Worm (Caenorhabditis elegans): ENCODE data around the gene F13H8.2.

The F13H8.2 gene

ce11 chrII:6263685-6264084 is 6.5 kb upstream of the F13H8.2 start, which contains the start of gene F13H8.3:
F13H8.3 (plus strand) TSS chrII:6263985.
- no peak for TF ChIP-seq ceh-18 (tag; optimal IDR thresholded peaks at IDR 0.05)
- no peak for TF ChIP-seq sdc-2 (tag; optimal IDR thresholded peaks at IDR 0.05)
- TF ChIP-seq hlh-15 (tag; optimal IDR thresholded peaks at IDR 0.05), result no peak
- TF ChIP-seq nfya-1 (tag; optimal IDR thresholded peaks at IDR 0.05), result no peak
- TF ChIP-seq ttx-3 (tag; optimal IDR thresholded peaks at IDR 0.05), result no peak
- no peak for TF ChIP-seq pros-1 (tag; optimal IDR thresholded peaks at IDR 0.05)
- no peak for TF ChIP-seq ahr-1 (tag; optimal IDR thresholded peaks at IDR 0.05)
- TF ChIP-seq F13H6.1 (tag; optimal IDR thresholded peaks at IDR 0.05), result no peak
- no peak for TF ChIP-seq ceh-14 (tag; optimal IDR thresholded peaks at IDR 0.05)
- no peak for TF ChIP-seq zip-5 (tag; optimal IDR thresholded peaks at IDR 0.05)
- no peak for TF ChIP-seq nhr-11 (tag; optimal IDR thresholded peaks at IDR 0.05)

- TF ChIP-seq K09A11.1 (tag; optimal IDR thresholded peaks at IDR 0.05; ENCODE audit: insufficient read depth) (no peak), pqm-1 (tag; optimal IDR thresholded peaks at IDR 0.05) (no peak), nfya-1 (tag; optimal IDR thresholded peaks at IDR 0.05) (no peak), pag-3 (tag; optimal IDR thresholded peaks at IDR 0.05; ENCODE audit: borderline replicate concordance) (no peak), pros-1 (tag; optimal IDR thresholded peaks at IDR 0.05) (no peak), ceh-45 (GFP tag; IDR thresholded peaks at IDR 0.05) (no peak)
Measured at ce11 chrII:6267983-6268382, 2.2 kb upstream of the F13H8.2 start, which contains the start of gene F13H8.8. F13H8.8 (minus strand) TSS chrII:6268083.

- no peak for TF ChIP-seq mec-3 (tag; optimal IDR thresholded peaks at IDR 0.05; ENCODE audit: borderline replicate concordance)
- peak; percentile 25 for TF ChIP-seq unc-42 (tag; optimal IDR thresholded peaks at IDR 0.05)
- TF ChIP-seq K09A11.1 (tag; optimal IDR thresholded peaks at IDR 0.05; ENCODE audit: insufficient read depth), result no peak
Measured at ce11 chrII:6273916-6274315, 3.8 kb downstream of the F13H8.2 start, which contains the start of gene bpl-1. bpl-1 (plus strand) TSS chrII:6274216.

- TF ChIP-seq tbx-2 (tag; optimal IDR thresholded peaks at IDR 0.05) (no peak), eyg-1 (tag; optimal IDR thresholded peaks at IDR 0.05) (no peak), nhr-232 (tag; optimal IDR thresholded peaks at IDR 0.05) (no peak), unc-55 (GFP tag; optimal IDR thresholded peaks at IDR 0.05) (no peak), hlh-30 (tag; optimal IDR thresholded peaks at IDR 0.05; ENCODE audit: insufficient read depth) (no peak), ref-2 (tag; optimal IDR thresholded peaks at IDR 0.05) (no peak), pat-9 (tag; optimal IDR thresholded peaks at IDR 0.05) (no peak), elt-2 (tag; optimal IDR thresholded peaks at IDR 0.05) (no peak), sdc-2 (tag; optimal IDR thresholded peaks at IDR 0.05) (no peak)
Measured at ce11 chrII:6281002-6281401, 10.8 kb downstream of the F13H8.2 start, which contains the start of gene scly-1. scly-1 (minus strand) TSS chrII:6281102.

- TF ChIP-seq ama-1 (optimal IDR thresholded peaks at IDR 0.05) (no peak), odd-2 (tag; optimal IDR thresholded peaks at IDR 0.05) (no peak), ceh-31 (tag; optimal IDR thresholded peaks at IDR 0.05) (no peak), gmeb-2 (tag; optimal IDR thresholded peaks at IDR 0.05) (no peak), pha-4 (tag; optimal IDR thresholded peaks at IDR 0.05) (no peak), tbx-7 (tag; optimal IDR thresholded peaks at IDR 0.05) (no peak), ceh-9 (tag; optimal IDR thresholded peaks at IDR 0.05) (no peak), pros-1 (tag; optimal IDR thresholded peaks at IDR 0.05) (no peak), unc-55 (GFP tag; optimal IDR thresholded peaks at IDR 0.05) (no peak), npax-4 (tag; optimal IDR thresholded peaks at IDR 0.05) (no peak), hlh-15 (tag; optimal IDR thresholded peaks at IDR 0.05) (no peak), pag-3 (tag; optimal IDR thresholded peaks at IDR 0.05; ENCODE audit: borderline replicate concordance) (no peak), F13H6.1 (tag; optimal IDR thresholded peaks at IDR 0.05) (no peak), fkh-10 (GFP tag; optimal IDR thresholded peaks at IDR 0.05) (no peak), C38D4.7 (GFP tag; optimal IDR thresholded peaks at IDR 0.05) (no peak), ceh-14 (tag; optimal IDR thresholded peaks at IDR 0.05) (no peak), sox-4 (tag; optimal IDR thresholded peaks at IDR 0.05) (no peak), nhr-11 (tag; optimal IDR thresholded peaks at IDR 0.05) (no peak), ahr-1 (tag; optimal IDR thresholded peaks at IDR 0.05) (no peak)
Measured at ce11 chrII:6281903-6282302, 11.7 kb downstream of the F13H8.2 start.
